Worm (Caenorhabditis elegans) whole organism, early embryonic: ENCODE measurements around the gene Y73B6BL.14.
A peak's percentile ranks its signal among the peaks of the same experiment; 100 is the strongest.

ENCODE experiments used
- B0310.2 ChIP-seq: sonication (generic microtip); optimal IDR thresholded peaks from 2 replicates; lab custom pipeline; 2016; ENCODE audit warnings: mild to moderate bottlenecking, missing genetic modification characterization, missing compliant biosample characterization
- ama-1 ChIP-seq: fragments of 150-350 bp; optimal IDR thresholded peaks from 2 replicates; lab custom pipeline; 2014
- flt-1 ChIP-seq: fragments of 200-800 bp; sonication (Bioruptor generic); IDR thresholded peaks from 2 replicates; pipeline ENCODE4 v1.3.6; 2022; ENCODE audit warnings: missing genetic modification characterization, missing compliant biosample characterization
- pes-1 ChIP-seq: fragments of 200-800 bp; sonication (Bioruptor generic); IDR thresholded peaks from 2 replicates; pipeline ENCODE4 v1.3.6; 2022; ENCODE audit warnings: missing genetic modification reagents, missing genetic modification characterization, missing compliant biosample characterization
- scrt-1 ChIP-seq: fragments of 200-800 bp; sonication (Bioruptor generic); IDR thresholded peaks from 2 replicates; pipeline ENCODE4 v1.3.6; 2022; ENCODE audit warnings: missing genetic modification characterization, missing compliant biosample characterization
- sea-1 ChIP-seq: fragments of 200-800 bp; sonication (Bioruptor generic); conservative IDR thresholded peaks from 2 replicates; pipeline ENCODE4 v1.3.6; 2022; ENCODE audit warnings: missing genetic modification characterization, missing compliant biosample characterization
- tbx-37 ChIP-seq: fragments of 200-800 bp; sonication (Bioruptor generic); conservative IDR thresholded peaks from 2 replicates; pipeline ENCODE4 v1.3.6; 2022; ENCODE audit warnings: missing genetic modification reagents, missing genetic modification characterization, missing compliant biosample characterization

ce11 chrIV:6321667-6322066, 21.1 kb downstream of the Y73B6BL.14 start, which contains the start of gene Y73B6BL.29:
- TF ChIP-seq ama-1 (lab: Kevin White, UChicago): no peak
- no peak for TF ChIP-seq B0310.2 (tag; lab: Kevin White, UChicago)
- TF ChIP-seq pes-1: peak; percentile 53; the same call in 1 of the 2 replicates
- TF ChIP-seq tbx-37 (GFP tag; lab: Robert Waterston, UW): peak; percentile 81
- TF ChIP-seq sea-1 (GFP tag; lab: Robert Waterston, UW): no peak
- no peak for TF ChIP-seq scrt-1
- no peak for TF ChIP-seq flt-1 (GFP tag; lab: Robert Waterston, UW)
